1 fruit fly cellular context compared by ENCODE assay signal in the genomic region with DNA sequence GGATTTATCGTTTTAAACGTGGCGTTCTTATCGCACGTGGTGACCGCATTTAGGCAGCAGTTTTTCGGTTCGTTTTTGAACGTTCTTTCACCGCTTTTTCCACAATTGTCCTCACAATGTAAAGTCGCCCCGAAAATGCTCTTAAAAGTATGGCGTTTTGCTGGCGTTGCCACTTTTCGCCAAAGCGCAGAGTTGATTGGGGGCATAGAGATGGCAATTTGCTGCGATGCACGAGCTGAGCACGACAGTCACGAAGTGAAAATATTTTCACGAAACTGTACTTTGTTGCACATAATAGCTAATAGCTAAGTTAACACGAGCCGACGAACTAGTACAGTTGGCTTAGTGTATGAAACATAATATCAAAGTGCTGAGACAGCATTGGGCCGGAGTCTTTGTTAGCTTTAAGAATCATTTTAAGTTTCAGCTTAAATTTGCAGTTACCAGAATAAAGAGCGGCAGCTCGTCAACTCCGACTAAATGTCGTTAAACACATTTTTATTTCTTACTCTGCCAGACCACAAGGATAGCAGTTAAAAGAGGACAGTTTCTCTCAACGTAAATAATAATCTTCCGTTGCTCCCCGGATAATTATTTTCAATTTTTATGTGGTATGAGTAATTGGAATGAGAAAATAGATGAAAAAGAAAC.
TF ChIP-seq lines count a peak whose summit lies in the region.

A gene (minus strand): TSS at position 155 of the 651 bp plus-strand sequence.

TF ChIP-seq in whole organism, embryonic, 481 proteins besides CTCF, POLR2A, EP300 and RAD21 (continued from another document and continues in another):
- TF ChIP-seq ase (GFP tag; IDR thresholded peaks at IDR 0.05; lab: Robert Waterston, UW) (0 out of 3 replicates have a peak, but pooled peaks have one; percentile 18), p53 (GFP tag; optimal IDR thresholded peaks at IDR 0.05; lab: Kevin White, UChicago) (no peak), br (optimal IDR thresholded peaks at IDR 0.05; lab: Kevin White, UChicago) (no peak), lab (GFP tag; optimal IDR thresholded peaks at IDR 0.05; lab: Kevin White, UChicago) (no peak), NK7.1 (GFP tag; optimal IDR thresholded peaks at IDR 0.05; lab: Kevin White, UChicago) (no peak), lola (GFP tag; optimal IDR thresholded peaks at IDR 0.05; lab: Kevin White, UChicago) (no peak), exex (tag; optimal IDR thresholded peaks at IDR 0.05; lab: Kevin White, UChicago) (no peak), CG30431 (GFP tag; optimal IDR thresholded peaks at IDR 0.05; lab: Kevin White, UChicago) (no peak), Chrac-16 (GFP tag; optimal IDR thresholded peaks at IDR 0.05; lab: Kevin White, UChicago) (no peak), CG16863 (GFP tag; optimal IDR thresholded peaks at IDR 0.05; lab: Kevin White, UChicago) (no peak), knrl (GFP tag; IDR thresholded peaks at IDR 0.05; lab: Robert Waterston, UW; ENCODE audit: partially characterized antibody) (peak; percentile 95), CG15011 (GFP tag; optimal IDR thresholded peaks at IDR 0.05; lab: Kevin White, UChicago) (no peak), pfk (GFP tag; optimal IDR thresholded peaks at IDR 0.05; lab: Kevin White, UChicago) (no peak), Blimp-1 (GFP tag; optimal IDR thresholded peaks at IDR 0.05; lab: Kevin White, UChicago) (no peak), jumu (GFP tag; optimal IDR thresholded peaks at IDR 0.05; lab: Kevin White, UChicago) (peak; percentile 68), nerfin-1 (tag; optimal IDR thresholded peaks at IDR 0.05; lab: Kevin White, UChicago) (no peak), ATbp (GFP tag; optimal IDR thresholded peaks at IDR 0.05; lab: Kevin White, UChicago) (no peak), gfzf (GFP tag; optimal IDR thresholded peaks at IDR 0.05; lab: Kevin White, UChicago) (peak; percentile 36), CG12155 (GFP tag; optimal IDR thresholded peaks at IDR 0.05; lab: Kevin White, UChicago) (peak; percentile 34), stc (GFP tag; IDR thresholded peaks at IDR 0.05; lab: Robert Waterston, UW) (no peak), nerfin-2 (GFP tag; IDR thresholded peaks at IDR 0.05; lab: Robert Waterston, UW; ENCODE audit: partially characterized antibody) (peak; percentile 90), pb (GFP tag; optimal IDR thresholded peaks at IDR 0.05; lab: Kevin White, UChicago) (no peak), CG2889 (GFP tag; IDR thresholded peaks at IDR 0.05; lab: Robert Waterston, UW) (no peak), hth (optimal IDR thresholded peaks at IDR 0.05; lab: Kevin White, UChicago) (no peak), BEAF-32 (GFP tag; optimal IDR thresholded peaks at IDR 0.05; lab: Kevin White, UChicago) (peak; percentile 90), Hmr (GFP tag; optimal IDR thresholded peaks at IDR 0.05; lab: Kevin White, UChicago) (no peak), CG4730 (GFP tag; IDR thresholded peaks at IDR 0.05; lab: Robert Waterston, UW) (no peak), onecut (GFP tag; IDR thresholded peaks at IDR 0.05; lab: Robert Waterston, UW) (peak; percentile 44; the same call in 1 of the 2 replicates), bsh (GFP tag; optimal IDR thresholded peaks at IDR 0.05; lab: Kevin White, UChicago) (no peak), Stat92E (GFP tag; optimal IDR thresholded peaks at IDR 0.05; lab: Kevin White, UChicago) (no peak), CG12236 (GFP tag; optimal IDR thresholded peaks at IDR 0.05; lab: Kevin White, UChicago) (no peak), CG6654 (GFP tag; optimal IDR thresholded peaks at IDR 0.05; lab: Kevin White, UChicago) (no peak), Hmx (GFP tag; optimal IDR thresholded peaks at IDR 0.05; lab: Kevin White, UChicago) (no peak), Rx (GFP tag; IDR thresholded peaks at IDR 0.05; lab: Robert Waterston, UW) (no peak), fru (optimal IDR thresholded peaks at IDR 0.05; lab: Kevin White, UChicago) (no peak), chinmo (GFP tag; IDR thresholded peaks at IDR 0.05; lab: Robert Waterston, UW; ENCODE audit: partially characterized antibody) (peak; percentile 95; the same call in 2 of the 4 replicates), Lpt (GFP tag; optimal IDR thresholded peaks at IDR 0.05; lab: Kevin White, UChicago) (no peak), en (GFP tag; optimal IDR thresholded peaks at IDR 0.05; lab: Kevin White, UChicago) (no peak), CG8290 (GFP tag; optimal IDR thresholded peaks at IDR 0.05; lab: Kevin White, UChicago) (no peak), CG8290 (tag; optimal IDR thresholded peaks at IDR 0.05; lab: Kevin White, UChicago) (peak in 1 of 2 experiments; percentile 49), dysf (GFP tag; IDR thresholded peaks at IDR 0.05; lab: Robert Waterston, UW) (peak; percentile 25; the same call in 1 of the 3 replicates), Side (GFP tag; optimal IDR thresholded peaks at IDR 0.05; lab: Kevin White, UChicago) (peak; percentile 2), CG3726 (GFP tag; IDR thresholded peaks at IDR 0.05; lab: Robert Waterston, UW) (no peak), inv (GFP tag; IDR thresholded peaks at IDR 0.05; lab: Robert Waterston, UW; ENCODE audit: partially characterized antibody) (peak; percentile 97), Hey (tag; optimal IDR thresholded peaks at IDR 0.05; lab: Kevin White, UChicago) (no peak), phol (tag; optimal IDR thresholded peaks at IDR 0.05; lab: Kevin White, UChicago) (peak; percentile 96), CG31365 (tag; optimal IDR thresholded peaks at IDR 0.05; lab: Kevin White, UChicago) (no peak), Jarid2 (GFP tag; optimal IDR thresholded peaks at IDR 0.05; lab: Kevin White, UChicago) (no peak), HLHmδ (GFP tag; optimal IDR thresholded peaks at IDR 0.05; lab: Kevin White, UChicago) (peak; percentile 46), Lhr (GFP tag; optimal IDR thresholded peaks at IDR 0.05; lab: Kevin White, UChicago) (peak; percentile 52), Eip74EF (GFP tag; optimal IDR thresholded peaks at IDR 0.05; lab: Kevin White, UChicago) (no peak), esg (GFP tag; conservative IDR thresholded peaks at IDR 0.05; lab: Robert Waterston, UW) (no peak), CG10979 (tag; optimal IDR thresholded peaks at IDR 0.05; lab: Kevin White, UChicago) (no peak), emc (GFP tag; optimal IDR thresholded peaks at IDR 0.05; lab: Kevin White, UChicago) (no peak), Sry-β (GFP tag; optimal IDR thresholded peaks at IDR 0.05; lab: Kevin White, UChicago) (peak; percentile 74), CG3163 (GFP tag; optimal IDR thresholded peaks at IDR 0.05; lab: Kevin White, UChicago) (peak; percentile 42), PHDP (tag; optimal IDR thresholded peaks at IDR 0.05; lab: Kevin White, UChicago) (no peak), CG2678 (tag; optimal IDR thresholded peaks at IDR 0.05; lab: Kevin White, UChicago) (no peak), Med (GFP tag; lab: Kevin White, UChicago) (peak; percentile 86), CG6689 (GFP tag; IDR thresholded peaks at IDR 0.05; lab: Robert Waterston, UW) (no peak), CG31441 (GFP tag; IDR thresholded peaks at IDR 0.05; lab: Robert Waterston, UW) (no peak), CG9215 (GFP tag; IDR thresholded peaks at IDR 0.05; lab: Robert Waterston, UW) (peak; percentile 25; the same call in 1 of the 2 replicates), CG13624 (GFP tag; optimal IDR thresholded peaks at IDR 0.05; lab: Kevin White, UChicago) (peak; percentile 30), Fer1 (GFP tag; optimal IDR thresholded peaks at IDR 0.05; lab: Kevin White, UChicago) (no peak), zfh1 (GFP tag; IDR thresholded peaks at IDR 0.05; lab: Robert Waterston, UW) (no peak), twi (tag; optimal IDR thresholded peaks at IDR 0.05; lab: Kevin White, UChicago) (no peak), CG17829 (tag; optimal IDR thresholded peaks at IDR 0.05; lab: Kevin White, UChicago) (peak; percentile 25), salm (tag; optimal IDR thresholded peaks at IDR 0.05; lab: Kevin White, UChicago) (no peak), ind (GFP tag; optimal IDR thresholded peaks at IDR 0.05; lab: Kevin White, UChicago) (peak; percentile 38), CG5180 (GFP tag; optimal IDR thresholded peaks at IDR 0.05; lab: Kevin White, UChicago) (no peak), CG32532 (GFP tag; IDR thresholded peaks at IDR 0.05; lab: Robert Waterston, UW) (peak; percentile 60; the same call in 1 of the 2 replicates), btn (GFP tag; optimal IDR thresholded peaks at IDR 0.05; lab: Kevin White, UChicago) (no peak), CG14441 (GFP tag; IDR thresholded peaks at IDR 0.05; lab: Robert Waterston, UW) (no peak), Nf-YB (GFP tag; optimal IDR thresholded peaks at IDR 0.05; lab: Kevin White, UChicago) (no peak), CG11085 (GFP tag; IDR thresholded peaks at IDR 0.05; lab: Robert Waterston, UW) (no peak), Hsf (GFP tag; optimal IDR thresholded peaks at IDR 0.05; lab: Kevin White, UChicago) (peak; percentile 41), CG17328 (GFP tag; IDR thresholded peaks at IDR 0.05; lab: Robert Waterston, UW) (0 out of 2 replicates have a peak, but pooled peaks have one; percentile 13), caup (GFP tag; optimal IDR thresholded peaks at IDR 0.05; lab: Kevin White, UChicago; ENCODE audit: severe bottlenecking) (no peak), CG9817 (tag; optimal IDR thresholded peaks at IDR 0.05; lab: Kevin White, UChicago) (peak; percentile 41), Aef1 (GFP tag; IDR thresholded peaks at IDR 0.05; lab: Robert Waterston, UW) (peak; percentile 27; the same call in 1 of the 3 replicates), Xbp1 (GFP tag; optimal IDR thresholded peaks at IDR 0.05; lab: Kevin White, UChicago) (peak; percentile 44), ro (GFP tag; IDR thresholded peaks at IDR 0.05; lab: Robert Waterston, UW) (no peak), eve (GFP tag; optimal IDR thresholded peaks at IDR 0.05; lab: Kevin White, UChicago) (no peak), CG14050 (GFP tag; IDR thresholded peaks at IDR 0.05; lab: Robert Waterston, UW) (no peak), CG3407 (GFP tag; optimal IDR thresholded peaks at IDR 0.05; lab: Kevin White, UChicago) (no peak), CG34422 (GFP tag; IDR thresholded peaks at IDR 0.05; lab: Robert Waterston, UW) (peak; percentile 74; the same call in 2 of the 3 replicates), CG13123 (GFP tag; optimal IDR thresholded peaks at IDR 0.05; lab: Kevin White, UChicago) (no peak), CG6683 (GFP tag; optimal IDR thresholded peaks at IDR 0.05; lab: Kevin White, UChicago) (no peak), Sox100B (GFP tag; optimal IDR thresholded peaks at IDR 0.05; lab: Kevin White, UChicago) (no peak), CG10959 (GFP tag; IDR thresholded peaks at IDR 0.05; lab: Robert Waterston, UW) (no peak), CG17361 (GFP tag; IDR thresholded peaks at IDR 0.05; lab: Robert Waterston, UW) (no peak), CG8281 (tag; optimal IDR thresholded peaks at IDR 0.05; lab: Kevin White, UChicago) (no peak), tgo (GFP tag; IDR thresholded peaks at IDR 0.05; lab: Robert Waterston, UW) (no peak), mld (GFP tag; IDR thresholded peaks at IDR 0.05; lab: Robert Waterston, UW; ENCODE audit: partially characterized antibody) (peak; percentile 94), CG17385 (GFP tag; optimal IDR thresholded peaks at IDR 0.05; lab: Kevin White, UChicago) (no peak), E2f2 (GFP tag; IDR thresholded peaks at IDR 0.05; lab: Robert Waterston, UW) (peak; percentile 44; the same call in 1 of the 2 replicates), CG18619 (GFP tag; optimal IDR thresholded peaks at IDR 0.05; lab: Kevin White, UChicago) (no peak), CG34224 (GFP tag; IDR thresholded peaks at IDR 0.05; lab: Robert Waterston, UW; ENCODE audit: partially characterized antibody) (peak; percentile 90), CG17186 (GFP tag; optimal IDR thresholded peaks at IDR 0.05; lab: Kevin White, UChicago) (no peak), Opbp (GFP tag; IDR thresholded peaks at IDR 0.05; lab: Robert Waterston, UW; ENCODE audit: partially characterized antibody) (peak; percentile 96), fu2 (GFP tag; optimal IDR thresholded peaks at IDR 0.05; lab: Kevin White, UChicago) (peak; percentile 3), cg (GFP tag; optimal IDR thresholded peaks at IDR 0.05; lab: Kevin White, UChicago) (no peak), ERR (GFP tag; optimal IDR thresholded peaks at IDR 0.05; lab: Kevin White, UChicago) (no peak), ara (GFP tag; IDR thresholded peaks at IDR 0.05; lab: Robert Waterston, UW) (no peak), ssp (GFP tag; IDR thresholded peaks at IDR 0.05; lab: Robert Waterston, UW) (peak; percentile 26; the same call in 1 of the 2 replicates), al (GFP tag; IDR thresholded peaks at IDR 0.05; lab: Robert Waterston, UW) (peak; percentile 45; the same call in 1 of the 2 replicates), Sin3A (optimal IDR thresholded peaks at IDR 0.05; lab: Kevin White, UChicago) (peak; percentile 67), zen (tag; optimal IDR thresholded peaks at IDR 0.05; lab: Kevin White, UChicago) (no peak), CG9437 (GFP tag; optimal IDR thresholded peaks at IDR 0.05; lab: Kevin White, UChicago) (no peak), Tbp (GFP tag; optimal IDR thresholded peaks at IDR 0.05; lab: Kevin White, UChicago) (no peak), H15 (GFP tag; IDR thresholded peaks at IDR 0.05; lab: Robert Waterston, UW) (no peak; the same call in 2 of the 3 replicates), pita (GFP tag; optimal IDR thresholded peaks at IDR 0.05; lab: Kevin White, UChicago) (no peak), Ssrp (tag; optimal IDR thresholded peaks at IDR 0.05; lab: Kevin White, UChicago) (no peak), CG5953 (GFP tag; IDR thresholded peaks at IDR 0.05; lab: Robert Waterston, UW) (no peak), Nf-YC (tag; optimal IDR thresholded peaks at IDR 0.05; lab: Kevin White, UChicago) (no peak), Rfx (GFP tag; IDR thresholded peaks at IDR 0.05; lab: Robert Waterston, UW) (peak; percentile 82), vfl (GFP tag; optimal IDR thresholded peaks at IDR 0.05; lab: Kevin White, UChicago) (peak; percentile 12), lbe (GFP tag; optimal IDR thresholded peaks at IDR 0.05; lab: Kevin White, UChicago) (no peak), CG4282 (GFP tag; optimal IDR thresholded peaks at IDR 0.05; lab: Kevin White, UChicago) (no peak), Optix (GFP tag; IDR thresholded peaks at IDR 0.05; lab: Robert Waterston, UW) (no peak), bowl (GFP tag; IDR thresholded peaks at IDR 0.05; lab: Robert Waterston, UW) (no peak), Drgx (GFP tag; IDR thresholded peaks at IDR 0.05; lab: Robert Waterston, UW) (no peak), H2.0 (GFP tag; IDR thresholded peaks at IDR 0.05; lab: Robert Waterston, UW) (peak; percentile 51; the same call in 1 of the 2 replicates), crol (GFP tag; IDR thresholded peaks at IDR 0.05; lab: Robert Waterston, UW) (no peak), CG8478 (optimal IDR thresholded peaks at IDR 0.05; lab: Kevin White, UChicago) (no peak), Doc3 (GFP tag; IDR thresholded peaks at IDR 0.05; lab: Robert Waterston, UW; ENCODE audit: partially characterized antibody) (peak; percentile 86)
